Fruit fly (Drosophila melanogaster) whole organism, embryonic: Measurements from ENCODE around the gene CG6287.

Experiments
- B-H1 ChIP-seq: fragments of 200-800 bp; sonication (Bioruptor generic); IDR thresholded peaks from 3 replicates; pipeline ENCODE4 v1.3.6; 2022; ENCODE audit warnings: missing biosample characterization, missing genetic modification characterization
- CG10366 ChIP-seq: fragments of 200-800 bp; sonication (Bioruptor generic); IDR thresholded peaks from 2 replicates; pipeline ENCODE4 v1.3.6; 2022; ENCODE audit warnings: missing biosample characterization, missing genetic modification characterization
- CG10431 ChIP-seq: fragments of 200-800 bp; sonication (Bioruptor generic); optimal IDR thresholded peaks from 3 replicates; lab custom pipeline; 2018; ENCODE audit warnings: missing biosample characterization, mild to moderate bottlenecking, missing genetic modification characterization
- CG10979 ChIP-seq: fragments of 200-800 bp; sonication (Bioruptor generic); optimal IDR thresholded peaks from 2 replicates; lab custom pipeline; 2018; ENCODE audit warnings: missing biosample characterization, mild to moderate bottlenecking, missing genetic modification characterization, moderate library complexity
- CG12071 ChIP-seq: fragments of 200-800 bp; sonication (Bioruptor generic); optimal IDR thresholded peaks from 3 replicates; lab custom pipeline; 2018; ENCODE audit warnings: missing biosample characterization, mild to moderate bottlenecking, missing genetic modification characterization
- CG12659 ChIP-seq: fragments of 200-800 bp; sonication (Bioruptor generic); optimal IDR thresholded peaks from 3 replicates; lab custom pipeline; 2017; ENCODE audit warnings: mild to moderate bottlenecking, missing biosample characterization, missing genetic modification reagents, missing genetic modification characterization
- CG14050 ChIP-seq: fragments of 200-800 bp; sonication (Bioruptor generic); IDR thresholded peaks from 3 replicates; pipeline ENCODE4 v1.3.6; 2022; ENCODE audit warnings: missing biosample characterization, missing genetic modification characterization
- CG14441 ChIP-seq: fragments of 200-800 bp; sonication (Bioruptor generic); IDR thresholded peaks from 2 replicates; pipeline ENCODE4 v1.3.6; 2022; ENCODE audit warnings: missing biosample characterization, missing genetic modification characterization
- CG1602 ChIP-seq: fragments of 200-800 bp; sonication (Bioruptor generic); optimal IDR thresholded peaks from 3 replicates; lab custom pipeline; 2016; ENCODE audit warnings: missing biosample characterization, missing genetic modification characterization
- CG17385 ChIP-seq: fragments of 200-800 bp; sonication (Bioruptor generic); optimal IDR thresholded peaks from 3 replicates; lab custom pipeline; 2018; ENCODE audit warnings: missing biosample characterization, mild to moderate bottlenecking, missing genetic modification characterization
- CG17612 ChIP-seq: fragments of 200-800 bp; sonication (Bioruptor generic); IDR thresholded peaks from 2 replicates; pipeline ENCODE4 v1.3.6; 2022; ENCODE audit warnings: missing biosample characterization, missing genetic modification characterization
- CG1832 ChIP-seq: fragments of 200-800 bp; sonication (Bioruptor generic); optimal IDR thresholded peaks from 2 replicates; lab custom pipeline; 2017; ENCODE audit warnings: missing biosample characterization, mild to moderate bottlenecking, missing genetic modification characterization, inconsistent platforms
- CG18599 ChIP-seq: fragments of 200-800 bp; sonication (Bioruptor generic); optimal IDR thresholded peaks from 3 replicates; lab custom pipeline; 2017; ENCODE audit warnings: missing biosample characterization, missing genetic modification characterization, mild to moderate bottlenecking, moderate library complexity, missing genetic modification reagents
- CG2199 ChIP-seq: fragments of 200-800 bp; sonication (Bioruptor generic); IDR thresholded peaks from 3 replicates; pipeline ENCODE4 v1.3.6; 2022; ENCODE audit warnings: missing biosample characterization, missing genetic modification characterization
- CG31365 ChIP-seq: fragments of 200-800 bp; sonication (Bioruptor generic); optimal IDR thresholded peaks from 2 replicates; lab custom pipeline; 2018; ENCODE audit warnings: missing biosample characterization, mild to moderate bottlenecking, missing genetic modification characterization
- CG3163 ChIP-seq: fragments of 200-800 bp; sonication (Bioruptor generic); optimal IDR thresholded peaks from 3 replicates; lab custom pipeline; 2016; ENCODE audit warnings: missing biosample characterization, missing genetic modification characterization
- CG6765 ChIP-seq: fragments of 200-800 bp; sonication (Bioruptor generic); optimal IDR thresholded peaks from 3 replicates; lab custom pipeline; 2017; ENCODE audit warnings: missing biosample characterization, mild to moderate bottlenecking, missing genetic modification characterization
- CG7963 ChIP-seq: fragments of 200-800 bp; sonication (Bioruptor generic); IDR thresholded peaks from 3 replicates; pipeline ENCODE4 v1.3.6; 2022; ENCODE audit warnings: missing biosample characterization, missing genetic modification characterization; ENCODE audit not compliant: partially characterized antibody
- CG7987 ChIP-seq: fragments of 200-800 bp; sonication (Bioruptor generic); optimal IDR thresholded peaks from 2 replicates; lab custom pipeline; 2018; ENCODE audit warnings: missing biosample characterization, mild to moderate bottlenecking, missing genetic modification characterization, moderate library complexity
- D ChIP-seq, 2 experiments: fragments of 200-800 bp in 1 of 2; fragments of >200 bp in 1 of 2; sonication (Bioruptor generic) in 1 of 2; optimal IDR thresholded peaks; 2 replicates in 1 of 2; 3 replicates in 1 of 2; lab custom pipeline; 2017; ENCODE audit warnings: mild to moderate bottlenecking in 1 of 2, missing biosample characterization in 1 of 2, missing genetic modification characterization in 1 of 2, missing genetic modification reagents in 1 of 2
- Fer1 ChIP-seq: fragments of 200-800 bp; sonication (Bioruptor generic); optimal IDR thresholded peaks from 2 replicates; lab custom pipeline; 2017; ENCODE audit warnings: missing biosample characterization, mild to moderate bottlenecking, missing genetic modification characterization
- Fer3 ChIP-seq: fragments of 200-800 bp; sonication (Bioruptor generic); optimal IDR thresholded peaks from 2 replicates; lab custom pipeline; 2018; ENCODE audit warnings: missing biosample characterization, mild to moderate bottlenecking, missing genetic modification characterization, moderate library complexity
- GATAe ChIP-seq: fragments of 200-800 bp; sonication (Bioruptor generic); conservative IDR thresholded peaks from 2 replicates; pipeline ENCODE4 v1.3.6; 2022; ENCODE audit warnings: missing biosample characterization, missing genetic modification characterization
- Gug ChIP-seq: fragments of 200-800 bp; sonication (Bioruptor generic); IDR thresholded peaks from 4 replicates; pipeline ENCODE4 v1.3.6; 2022; ENCODE audit warnings: missing biosample characterization, missing genetic modification characterization
- Jarid2 ChIP-seq: fragments of 200-800 bp; sonication (Bioruptor generic); optimal IDR thresholded peaks from 3 replicates; lab custom pipeline; 2017; ENCODE audit warnings: mild to moderate bottlenecking, missing biosample characterization, missing genetic modification reagents, missing genetic modification characterization
- Kr ChIP-seq: fragments of 200-800 bp; sonication (Bioruptor generic); optimal IDR thresholded peaks from 2 replicates; lab custom pipeline; 2017; ENCODE audit warnings: missing biosample characterization, mild to moderate bottlenecking, missing genetic modification characterization
- MESR4 ChIP-seq: fragments of 200-800 bp; sonication (Bioruptor generic); optimal IDR thresholded peaks from 2 replicates; lab custom pipeline; 2018; ENCODE audit warnings: missing biosample characterization, mild to moderate bottlenecking, missing genetic modification characterization, moderate library complexity
- MTF-1 ChIP-seq: fragments of 200-800 bp; sonication (Bioruptor generic); optimal IDR thresholded peaks from 2 replicates; lab custom pipeline; 2018; ENCODE audit warnings: missing biosample characterization, mild to moderate bottlenecking, missing genetic modification characterization, borderline replicate concordance
- Stat92E ChIP-seq, 3 experiments: fragments of >200 bp in 2 of 3; fragments of 200-800 bp in 1 of 3; sonication (Bioruptor generic) in 1 of 3; optimal IDR thresholded peaks; 2 replicates each; lab custom pipeline; 2017 to 2019; ENCODE audit warnings: missing biosample characterization in 3 of 3, missing genetic modification characterization in 3 of 3, mild to moderate bottlenecking in 1 of 3, moderate library complexity in 1 of 3
- TFAM ChIP-seq: fragments of 200-800 bp; sonication (Bioruptor generic); optimal IDR thresholded peaks from 2 replicates; lab custom pipeline; 2017; ENCODE audit warnings: missing biosample characterization, missing genetic modification characterization, inconsistent platforms
- ase ChIP-seq: fragments of 200-800 bp; sonication (Bioruptor generic); IDR thresholded peaks from 3 replicates; pipeline ENCODE4 v1.3.6; 2022; ENCODE audit warnings: missing biosample characterization, missing genetic modification characterization
- ato ChIP-seq: fragments of 200-800 bp; sonication (Bioruptor generic); IDR thresholded peaks from 2 replicates; pipeline ENCODE4 v1.3.6; 2022; ENCODE audit warnings: missing biosample characterization, missing genetic modification characterization; ENCODE audit not compliant: partially characterized antibody
- bowl ChIP-seq: fragments of 200-800 bp; sonication (Bioruptor generic); IDR thresholded peaks from 2 replicates; pipeline ENCODE4 v1.3.6; 2022; ENCODE audit warnings: missing biosample characterization, missing genetic modification characterization
- chm ChIP-seq: fragments of 200-800 bp; sonication (Bioruptor generic); IDR thresholded peaks from 2 replicates; pipeline ENCODE4 v1.3.6; 2022; ENCODE audit warnings: missing biosample characterization, missing genetic modification characterization
- crc ChIP-seq: fragments of 200-800 bp; sonication (Bioruptor generic); optimal IDR thresholded peaks from 2 replicates; lab custom pipeline; 2016; ENCODE audit warnings: missing biosample characterization, missing genetic modification characterization
- ems ChIP-seq: fragments of 200-800 bp; sonication (Bioruptor generic); optimal IDR thresholded peaks from 3 replicates; lab custom pipeline; 2016; ENCODE audit warnings: missing biosample characterization, missing genetic modification characterization
- fru ChIP-seq: fragments of >200 bp; optimal IDR thresholded peaks from 2 replicates; lab custom pipeline; 2017
- gt ChIP-seq: fragments of 200-800 bp; sonication (Bioruptor generic); IDR thresholded peaks from 2 replicates; pipeline ENCODE4 v1.3.6; 2022; ENCODE audit warnings: missing biosample characterization, missing genetic modification characterization
- lola ChIP-seq, 3 experiments: fragments of >200 bp in 2 of 3; fragments of 200-800 bp in 1 of 3; sonication (Bioruptor generic) in 1 of 3; optimal IDR thresholded peaks; 2 replicates each; lab custom pipeline; 2017 to 2019; ENCODE audit warnings: missing biosample characterization in 3 of 3, missing genetic modification characterization in 3 of 3, mild to moderate bottlenecking in 1 of 3, moderate library complexity in 1 of 3
- nau ChIP-seq: fragments of 200-800 bp; sonication (Bioruptor generic); optimal IDR thresholded peaks from 3 replicates; lab custom pipeline; 2017; ENCODE audit warnings: missing biosample characterization, mild to moderate bottlenecking, missing genetic modification characterization, missing genetic modification reagents
- org-1 ChIP-seq: fragments of 200-800 bp; sonication (Bioruptor generic); optimal IDR thresholded peaks from 2 replicates; lab custom pipeline; 2017; ENCODE audit warnings: missing biosample characterization, missing genetic modification characterization
- pb ChIP-seq: fragments of 200-800 bp; sonication (Bioruptor generic); optimal IDR thresholded peaks from 3 replicates; lab custom pipeline; 2016; ENCODE audit warnings: missing biosample characterization, missing genetic modification characterization
- phol ChIP-seq: fragments of 200-800 bp; sonication (Bioruptor generic); optimal IDR thresholded peaks from 3 replicates; lab custom pipeline; 2018; ENCODE audit warnings: missing biosample characterization, mild to moderate bottlenecking, missing genetic modification characterization, moderate library complexity
- prd ChIP-seq, 3 experiments: fragments of >200 bp in 2 of 3; fragments of 200-800 bp in 1 of 3; sonication (Bioruptor generic) in 1 of 3; optimal IDR thresholded peaks in 2 of 3; IDR thresholded peaks in 1 of 3; 2 replicates in 2 of 3; 3 replicates in 1 of 3; pipeline versions ENCODE4 v1.3.6 to Lab custom; 2017 to 2022; ENCODE audit warnings: missing biosample characterization in 1 of 3, missing genetic modification characterization in 1 of 3
- seq ChIP-seq: fragments of 200-800 bp; sonication (Bioruptor generic); IDR thresholded peaks from 2 replicates; pipeline ENCODE4 v1.3.6; 2022; ENCODE audit warnings: missing biosample characterization, missing genetic modification characterization
- tna ChIP-seq: fragments of 200-800 bp; sonication (Bioruptor generic); IDR thresholded peaks from 2 replicates; pipeline ENCODE4 v1.3.6; 2022; ENCODE audit warnings: missing biosample characterization, missing genetic modification characterization; ENCODE audit not compliant: partially characterized antibody
- wor ChIP-seq: fragments of 200-800 bp; sonication (Bioruptor generic); IDR thresholded peaks from 2 replicates; pipeline ENCODE4 v1.3.6; 2022; ENCODE audit warnings: missing biosample characterization, missing genetic modification characterization
- zen2 ChIP-seq: fragments of 200-800 bp; sonication (Bioruptor generic); IDR thresholded peaks from 3 replicates; pipeline ENCODE4 v1.3.6; 2022; ENCODE audit warnings: missing biosample characterization, missing genetic modification characterization; ENCODE audit not compliant: partially characterized antibody

CG6287 gene

DNA sequence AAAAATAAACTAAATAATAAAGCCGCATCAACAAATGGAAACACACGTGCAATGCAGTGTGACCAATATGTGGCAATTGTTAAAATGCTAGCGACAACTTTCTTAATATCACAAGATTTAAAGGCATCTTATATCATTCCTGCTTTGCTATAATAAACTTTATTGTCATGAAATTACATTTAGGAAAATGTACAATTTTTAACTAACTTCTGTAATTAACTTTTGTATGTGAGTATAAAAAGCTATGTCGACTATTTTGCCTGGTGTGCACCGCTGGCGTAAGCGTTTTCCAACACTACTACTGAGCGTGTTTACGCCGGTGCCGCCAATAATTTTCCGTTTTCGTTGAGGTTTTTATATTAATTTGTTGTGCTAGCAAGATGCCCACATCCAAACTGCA lies 32.0 kb downstream of the CG6287 start, which contains the start of the genes Csl4 and Nup160 (continued):
- peak; percentile 75 for TF ChIP-seq CG12659 (GFP tag; lab: Kevin White, UChicago)
- no peak for TF ChIP-seq CG1832 (GFP tag; lab: Kevin White, UChicago)
- no peak for TF ChIP-seq GATAe
- no peak for TF ChIP-seq CG6765 (GFP tag; lab: Kevin White, UChicago)
- TF ChIP-seq seq = peak; percentile 61; the same call in 1 of the 2 replicates
- TF ChIP-seq CG10431 (GFP tag; lab: Kevin White, UChicago) = peak; percentile 10
- TF ChIP-seq Fer1 = peak; percentile 76
- no peak for TF ChIP-seq CG7963 (GFP tag; lab: Robert Waterston, UW)
- peak; percentile 52 for TF ChIP-seq CG7987 (GFP tag; lab: Kevin White, UChicago)
- TF ChIP-seq ems (GFP tag; lab: Kevin White, UChicago) = peak; percentile 86
- TF ChIP-seq phol = peak; percentile 77
- no peak for TF ChIP-seq TFAM (GFP tag; lab: Kevin White, UChicago)
- TF ChIP-seq bowl = no peak
- TF ChIP-seq CG10979 (tag; lab: Kevin White, UChicago) = peak; percentile 61
- TF ChIP-seq Gug (GFP tag; lab: Robert Waterston, UW) = peak; percentile 66; the same call in 2 of the 4 replicates
- TF ChIP-seq D (optimal IDR thresholded peaks at IDR 0.05; lab: Kevin White, UChicago) = no peak
- no peak for TF ChIP-seq D (GFP tag; optimal IDR thresholded peaks at IDR 0.05; lab: Kevin White, UChicago)
- TF ChIP-seq prd (optimal IDR thresholded peaks at IDR 0.05; lab: Kevin White, UChicago) = no peak
- peak; percentile 86 for TF ChIP-seq prd (GFP tag; IDR thresholded peaks at IDR 0.05; lab: Robert Waterston, UW)
- peak; percentile 66; the same call in 2 of the 3 replicates for TF ChIP-seq ase (GFP tag; lab: Robert Waterston, UW)
- no peak for TF ChIP-seq CG31365 (tag; lab: Kevin White, UChicago)
- no peak for TF ChIP-seq zen2 (GFP tag; lab: Robert Waterston, UW)
- peak; percentile 18 for TF ChIP-seq MESR4 (GFP tag; lab: Kevin White, UChicago)
- TF ChIP-seq Kr = no peak
- peak in 1 of 3 experiments; percentile 43 for TF ChIP-seq Stat92E (GFP tag; optimal IDR thresholded peaks at IDR 0.05; lab: Kevin White, UChicago)
- TF ChIP-seq gt (GFP tag; lab: Robert Waterston, UW) = no peak
- TF ChIP-seq Fer3 (tag; lab: Kevin White, UChicago) = peak; percentile 69
- TF ChIP-seq CG2199 = no peak
- TF ChIP-seq ato (GFP tag; lab: Robert Waterston, UW) = no peak
- peak; percentile 37; the same call in 1 of the 2 replicates for TF ChIP-seq wor
- peak; percentile 75 for TF ChIP-seq CG17385 (GFP tag; lab: Kevin White, UChicago)
- TF ChIP-seq MTF-1 = no peak
- TF ChIP-seq org-1 (GFP tag; lab: Kevin White, UChicago) = peak; percentile 0
- no peak for TF ChIP-seq nau
- TF ChIP-seq CG18599 (GFP tag; lab: Kevin White, UChicago) = peak; percentile 76
- TF ChIP-seq CG14050 (GFP tag; lab: Robert Waterston, UW) = peak; percentile 52; the same call in 2 of the 3 replicates
- peak; percentile 70 for TF ChIP-seq CG14441 (GFP tag; lab: Robert Waterston, UW)
- no peak for TF ChIP-seq CG12071 (GFP tag; lab: Kevin White, UChicago)
- no peak for TF ChIP-seq tna
- no peak for TF ChIP-seq fru (lab: Kevin White, UChicago)
- TF ChIP-seq chm (GFP tag; lab: Robert Waterston, UW) = 0 out of 2 replicates have a peak, but pooled peaks have one; percentile 25
- peak; percentile 76 for TF ChIP-seq CG10366 (GFP tag; lab: Robert Waterston, UW)
- no peak for TF ChIP-seq CG17612 (GFP tag; lab: Robert Waterston, UW)
- TF ChIP-seq CG3163 = peak; percentile 35
- no peak for TF ChIP-seq Jarid2
- peak; percentile 74 for TF ChIP-seq CG1602
- TF ChIP-seq pb (GFP tag; lab: Kevin White, UChicago) = peak; percentile 55
- peak in 1 of 3 experiments; percentile 67 for TF ChIP-seq lola (GFP tag; optimal IDR thresholded peaks at IDR 0.05; lab: Kevin White, UChicago)
- peak; percentile 36; the same call in 1 of the 3 replicates for TF ChIP-seq B-H1 (GFP tag; lab: Robert Waterston, UW)
- TF ChIP-seq crc (GFP tag; lab: Kevin White, UChicago) = peak; percentile 57
